Worm (Caenorhabditis elegans): ENCODE results near the gene col-121.

The col-121 gene

ce11 chrIV:9367852-9368627 lies 28.0 kb downstream of the col-121 start (continued):
- no peak for TF ChIP-seq duxl-1 (tag; optimal IDR thresholded peaks at IDR 0.05; ENCODE audit: poor library complexity)
- peak; percentile 58 for TF ChIP-seq dve-1 (tag; optimal IDR thresholded peaks at IDR 0.05; ENCODE audit: insufficient read depth)
- TF ChIP-seq nhr-28 (tag; optimal IDR thresholded peaks at IDR 0.05), result peak; percentile 52
- no peak for TF ChIP-seq hmg-1.1 (GFP tag; IDR thresholded peaks at IDR 0.05)
- no peak for TF ChIP-seq daf-8 (GFP tag; IDR thresholded peaks at IDR 0.05)
- TF ChIP-seq ceh-82 (tag; optimal IDR thresholded peaks at IDR 0.05), result no peak
- TF ChIP-seq daf-19 (GFP tag; conservative IDR thresholded peaks at IDR 0.05), result no peak
- TF ChIP-seq lin-15B (tag; optimal IDR thresholded peaks at IDR 0.05), result no peak
- no peak for TF ChIP-seq mep-1 (tag; optimal IDR thresholded peaks at IDR 0.05)
- no peak for TF ChIP-seq egl-43 (GFP tag; IDR thresholded peaks at IDR 0.05)
- peak in 1 of 2 experiments; percentile 24 for TF ChIP-seq lsy-2 (tag; optimal IDR thresholded peaks at IDR 0.05)
- TF ChIP-seq madf-9 (GFP tag; conservative IDR thresholded peaks at IDR 0.05), result no peak
- TF ChIP-seq F44E2.7 (GFP tag; IDR thresholded peaks at IDR 0.05), result no peak
- TF ChIP-seq zfp-3 (GFP tag; conservative IDR thresholded peaks at IDR 0.05), result no peak
- TF ChIP-seq zip-2 (tag; optimal IDR thresholded peaks at IDR 0.05), result no peak
- TF ChIP-seq Y48G9A.11 (GFP tag; IDR thresholded peaks at IDR 0.05), result no peak
- peak; percentile 48 for TF ChIP-seq lin-38 (GFP tag; IDR thresholded peaks at IDR 0.05)
- TF ChIP-seq Y105C5A.15 (GFP tag; IDR thresholded peaks at IDR 0.05), result no peak
- TF ChIP-seq aly-2 (tag; optimal IDR thresholded peaks at IDR 0.05), result no peak
- no peak for TF ChIP-seq D1046.2 (GFP tag; IDR thresholded peaks at IDR 0.05)
- TF ChIP-seq nhr-237 (tag; optimal IDR thresholded peaks at IDR 0.05), result no peak
- no peak for TF ChIP-seq ceh-32 (tag; optimal IDR thresholded peaks at IDR 0.05; ENCODE audit: poor library complexity)
- TF ChIP-seq mdt-29 (GFP tag; IDR thresholded peaks at IDR 0.05), result no peak
- no peak for TF ChIP-seq skn-1 (tag; optimal IDR thresholded peaks at IDR 0.05)
- no peak for TF ChIP-seq dpl-1 (GFP tag; optimal IDR thresholded peaks at IDR 0.05)
- no peak for TF ChIP-seq lir-3 (tag; optimal IDR thresholded peaks at IDR 0.05)
- no peak for TF ChIP-seq spr-1 (tag; optimal IDR thresholded peaks at IDR 0.05)
- no peak for TF ChIP-seq nhr-102 (tag; optimal IDR thresholded peaks at IDR 0.05)
- no peak for TF ChIP-seq cey-2 (tag; optimal IDR thresholded peaks at IDR 0.05; ENCODE audit: borderline replicate concordance, insufficient read depth)
- TF ChIP-seq ces-1 (GFP tag; optimal IDR thresholded peaks at IDR 0.05), result no peak
- no peak for TF ChIP-seq ZK546.5 (tag; optimal IDR thresholded peaks at IDR 0.05)
- TF ChIP-seq spr-3 (GFP tag; optimal IDR thresholded peaks at IDR 0.05), result no peak
- no peak for TF ChIP-seq nhr-77 (tag; optimal IDR thresholded peaks at IDR 0.05)
- no peak for TF ChIP-seq mxl-2 (GFP tag; conservative IDR thresholded peaks at IDR 0.05)
- no peak for TF ChIP-seq nhr-41 (GFP tag; IDR thresholded peaks at IDR 0.05)
- no peak for TF ChIP-seq F26F4.8 (GFP tag; conservative IDR thresholded peaks at IDR 0.05)
- no peak for TF ChIP-seq ceh-28 (tag; optimal IDR thresholded peaks at IDR 0.05)
- TF ChIP-seq aha-1 (tag), result no peak
- TF ChIP-seq unc-39 (tag; optimal IDR thresholded peaks at IDR 0.05), result no peak
- no peak for TF ChIP-seq pha-4 (GFP tag; IDR thresholded peaks at IDR 0.05)
- peak; percentile 84 for TF ChIP-seq pha-4 (tag; optimal IDR thresholded peaks at IDR 0.05)
- TF ChIP-seq fkh-10 (GFP tag; optimal IDR thresholded peaks at IDR 0.05), result peak; percentile 17
- TF ChIP-seq nhr-76 (tag; optimal IDR thresholded peaks at IDR 0.05), result no peak
- TF ChIP-seq dmd-8 (GFP tag; IDR thresholded peaks at IDR 0.05), result no peak
- TF ChIP-seq T20F7.1 (GFP tag; optimal IDR thresholded peaks at IDR 0.05), result no peak
- TF ChIP-seq ceh-62 (tag; optimal IDR thresholded peaks at IDR 0.05), result no peak
- TF ChIP-seq hlh-11 (tag; optimal IDR thresholded peaks at IDR 0.05), result peak; percentile 44
- no peak for TF ChIP-seq R02D3.7 (tag; optimal IDR thresholded peaks at IDR 0.05)
- TF ChIP-seq lin-1 (GFP tag; IDR thresholded peaks at IDR 0.05), result no peak
- TF ChIP-seq gei-8 (GFP tag; optimal IDR thresholded peaks at IDR 0.05), result no peak
- no peak for TF ChIP-seq php-3 (GFP tag; IDR thresholded peaks at IDR 0.05)
